Worm (Caenorhabditis elegans): ENCODE results near the gene Y11D7A.10.

Y11D7A.10 gene

ce11 chrIV:9216437-9216836 lies 43.1 kb downstream of the Y11D7A.10 start (continued):
- TF ChIP-seq nhr-42 (GFP tag; IDR thresholded peaks at IDR 0.05) (no peak), ZK337.2 (GFP tag; IDR thresholded peaks at IDR 0.05) (no peak), ceh-20 (GFP tag; IDR thresholded peaks at IDR 0.05) (0 out of 2 replicates have a peak, but pooled peaks have one; percentile 32), ces-1 (GFP tag; optimal IDR thresholded peaks at IDR 0.05) (no peak), php-3 (GFP tag; IDR thresholded peaks at IDR 0.05) (no peak), nhr-77 (tag; optimal IDR thresholded peaks at IDR 0.05) (no peak), madf-9 (GFP tag; conservative IDR thresholded peaks at IDR 0.05) (no peak), ceh-82 (tag; optimal IDR thresholded peaks at IDR 0.05) (no peak), attf-4 (tag; optimal IDR thresholded peaks at IDR 0.05) (no peak), R02D3.7 (tag; optimal IDR thresholded peaks at IDR 0.05) (no peak), jun-1 (tag; optimal IDR thresholded peaks at IDR 0.05) (no peak), egl-43 (GFP tag; IDR thresholded peaks at IDR 0.05) (no peak), madf-5 (GFP tag; IDR thresholded peaks at IDR 0.05) (no peak), D1046.2 (GFP tag; IDR thresholded peaks at IDR 0.05) (no peak), spr-1 (tag; optimal IDR thresholded peaks at IDR 0.05) (no peak), zag-1 (tag; optimal IDR thresholded peaks at IDR 0.05) (no peak), mes-2 (tag; optimal IDR thresholded peaks at IDR 0.05; ENCODE audit: poor library complexity, severe bottlenecking) (peak; percentile 60), mep-1 (tag; optimal IDR thresholded peaks at IDR 0.05) (peak; percentile 45), sdz-12 (GFP tag; optimal IDR thresholded peaks at IDR 0.05) (no peak), lin-13 (GFP tag; optimal IDR thresholded peaks at IDR 0.05) (no peak), hlh-30 (tag; optimal IDR thresholded peaks at IDR 0.05; ENCODE audit: insufficient read depth) (peak; percentile 60), dmd-6 (GFP tag; IDR thresholded peaks at IDR 0.05) (no peak), unc-39 (tag; optimal IDR thresholded peaks at IDR 0.05) (no peak), lin-29 (GFP tag; IDR thresholded peaks at IDR 0.05) (no peak), spr-3 (GFP tag; optimal IDR thresholded peaks at IDR 0.05) (no peak)

DNA sequence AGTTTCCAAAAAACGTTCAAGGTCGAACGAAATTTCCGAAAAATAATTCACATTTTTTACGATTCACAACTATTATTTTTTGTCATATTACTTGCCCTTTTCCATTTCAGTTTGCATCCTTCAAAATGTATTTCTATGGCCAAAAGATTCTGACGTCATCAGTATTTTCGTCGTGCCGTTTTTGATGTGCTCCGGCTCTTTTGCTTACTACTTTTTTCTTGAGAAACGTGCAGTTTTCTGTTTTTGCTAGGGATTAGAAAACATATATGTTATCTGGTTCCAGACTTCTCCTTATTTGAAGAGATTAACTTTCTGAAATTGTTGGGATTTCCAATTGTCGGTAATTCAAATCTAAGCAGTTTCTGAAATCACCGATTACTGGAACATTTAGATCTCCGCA lies 43.7 kb downstream of the Y11D7A.10 start:
- no peak for TF ChIP-seq madf-5 (GFP tag; IDR thresholded peaks at IDR 0.05)
- no peak for TF ChIP-seq cey-2 (tag; optimal IDR thresholded peaks at IDR 0.05; ENCODE audit: borderline replicate concordance, insufficient read depth)
- peak in 1 of 2 experiments; percentile 95 for TF ChIP-seq hif-1 (tag; optimal IDR thresholded peaks at IDR 0.05)
- TF ChIP-seq lsy-2 (tag; optimal IDR thresholded peaks at IDR 0.05): peak in 1 of 2 experiments; percentile 26
- peak; percentile 97 for TF ChIP-seq aha-1 (tag)

- TF ChIP-seq unc-62 (GFP tag; optimal IDR thresholded peaks at IDR 0.05 in 1 of 2): peak in 1 of 2 experiments; percentile 94
- TF ChIP-seq unc-62 (tag; optimal IDR thresholded peaks at IDR 0.05): no peak
- no peak for TF ChIP-seq R02D3.7 (tag; optimal IDR thresholded peaks at IDR 0.05)
- no peak for TF ChIP-seq cey-2 (tag; optimal IDR thresholded peaks at IDR 0.05; ENCODE audit: borderline replicate concordance, insufficient read depth)
- no peak for TF ChIP-seq zip-11 (GFP tag; IDR thresholded peaks at IDR 0.05)
- TF ChIP-seq ceh-20 (GFP tag; IDR thresholded peaks at IDR 0.05): no peak
- no peak for TF ChIP-seq ztf-11 (tag; optimal IDR thresholded peaks at IDR 0.05)
Observed at ce11 chrIV:9214823-9215222, 44.7 kb downstream of the Y11D7A.10 start.

ce11 chrIV:9212121-9212520 lies 47.4 kb downstream of the Y11D7A.10 start, which contains the start of gene C46C2.6:
Gene C46C2.6, plus strand, starts transcription at chrIV:9212421.
- TF ChIP-seq unc-62 (GFP tag; optimal IDR thresholded peaks at IDR 0.05 in 1 of 2): peak in 1 of 2 experiments; percentile 4
- TF ChIP-seq unc-62 (tag; optimal IDR thresholded peaks at IDR 0.05): no peak
- peak; percentile 14 for TF ChIP-seq ama-1 (optimal IDR thresholded peaks at IDR 0.05)
- no peak for TF ChIP-seq hmg-1.1 (GFP tag; IDR thresholded peaks at IDR 0.05)

ce11 chrIV:9210841-9211240 lies 48.7 kb downstream of the Y11D7A.10 start:
- TF ChIP-seq D1046.2 (GFP tag; IDR thresholded peaks at IDR 0.05) (no peak), aha-1 (tag) (peak; percentile 91), cey-2 (tag; optimal IDR thresholded peaks at IDR 0.05; ENCODE audit: borderline replicate concordance, insufficient read depth) (no peak), madf-5 (GFP tag; IDR thresholded peaks at IDR 0.05) (no peak), ztf-7 (tag; optimal IDR thresholded peaks at IDR 0.05) (no peak), nhr-76 (tag; optimal IDR thresholded peaks at IDR 0.05) (no peak), ceh-44 (GFP tag; IDR thresholded peaks at IDR 0.05) (no peak), mep-1 (tag; optimal IDR thresholded peaks at IDR 0.05) (no peak)
